Comparison of ENCODE assay signal across 1 fruit fly cellular context in genomic region chrX:5061989-5062388, dm6.
A peak's percentile ranks its signal among the peaks of the same experiment; 100 is the strongest.
TF ChIP-seq lines count a peak whose summit lies in the region.

No protein-coding gene starts in this region.

TF ChIP-seq in whole organism, embryonic, 481 proteins besides CTCF, POLR2A, EP300 and RAD21 (continued from another document and continues in another):
- TF ChIP-seq CG10321 (GFP tag; IDR thresholded peaks at IDR 0.05; lab: Robert Waterston, UW) (no peak), ato (GFP tag; IDR thresholded peaks at IDR 0.05; lab: Robert Waterston, UW; ENCODE audit: partially characterized antibody) (no peak), CG18476 (GFP tag; optimal IDR thresholded peaks at IDR 0.05; lab: Kevin White, UChicago) (no peak), gro (GFP tag; optimal IDR thresholded peaks at IDR 0.05; lab: Kevin White, UChicago) (no peak), btn (GFP tag; optimal IDR thresholded peaks at IDR 0.05; lab: Kevin White, UChicago) (no peak), CrebB (tag; optimal IDR thresholded peaks at IDR 0.05; lab: Kevin White, UChicago) (no peak), CG3281 (GFP tag; optimal IDR thresholded peaks at IDR 0.05; lab: Kevin White, UChicago) (no peak), Xrp1 (GFP tag; IDR thresholded peaks at IDR 0.05; lab: Robert Waterston, UW) (peak; percentile 47; the same call in 1 of the 2 replicates), Fer2 (tag; optimal IDR thresholded peaks at IDR 0.05; lab: Kevin White, UChicago) (no peak), wor (GFP tag; IDR thresholded peaks at IDR 0.05; lab: Robert Waterston, UW) (no peak), luna (GFP tag; optimal IDR thresholded peaks at IDR 0.05; lab: Kevin White, UChicago) (no peak), phol (tag; optimal IDR thresholded peaks at IDR 0.05; lab: Kevin White, UChicago) (peak; percentile 14), CG31224 (GFP tag; IDR thresholded peaks at IDR 0.05; lab: Robert Waterston, UW) (no peak), CG7357 (GFP tag; IDR thresholded peaks at IDR 0.05; lab: Robert Waterston, UW) (no peak), insv (GFP tag; optimal IDR thresholded peaks at IDR 0.05; lab: Kevin White, UChicago) (no peak), zfh2 (GFP tag; optimal IDR thresholded peaks at IDR 0.05; lab: Kevin White, UChicago) (no peak), bcd (GFP tag; optimal IDR thresholded peaks at IDR 0.05; lab: Kevin White, UChicago) (no peak), z (GFP tag; IDR thresholded peaks at IDR 0.05; lab: Robert Waterston, UW) (no peak), Deaf1 (tag; optimal IDR thresholded peaks at IDR 0.05; lab: Kevin White, UChicago) (no peak), CG14710 (tag; optimal IDR thresholded peaks at IDR 0.05; lab: Kevin White, UChicago) (no peak), dmrt99B (tag; optimal IDR thresholded peaks at IDR 0.05; lab: Kevin White, UChicago) (no peak), CG15479 (GFP tag; optimal IDR thresholded peaks at IDR 0.05; lab: Kevin White, UChicago) (no peak), CG4617 (GFP tag; optimal IDR thresholded peaks at IDR 0.05; lab: Kevin White, UChicago; ENCODE audit: borderline replicate concordance) (no peak), D (optimal IDR thresholded peaks at IDR 0.05; lab: Kevin White, UChicago) (no peak), D (GFP tag; optimal IDR thresholded peaks at IDR 0.05; lab: Kevin White, UChicago) (no peak), CG1602 (GFP tag; optimal IDR thresholded peaks at IDR 0.05; lab: Kevin White, UChicago) (no peak), CoRest (tag; optimal IDR thresholded peaks at IDR 0.05; lab: Kevin White, UChicago) (no peak), dati (GFP tag; IDR thresholded peaks at IDR 0.05; lab: Robert Waterston, UW) (no peak), hbn (GFP tag; IDR thresholded peaks at IDR 0.05; lab: Robert Waterston, UW; ENCODE audit: partially characterized antibody) (no peak), CG1529 (GFP tag; optimal IDR thresholded peaks at IDR 0.05; lab: Kevin White, UChicago) (no peak), cato (GFP tag; optimal IDR thresholded peaks at IDR 0.05; lab: Kevin White, UChicago; ENCODE audit: borderline replicate concordance) (no peak), CG12744 (GFP tag; optimal IDR thresholded peaks at IDR 0.05; lab: Kevin White, UChicago) (no peak), caup (GFP tag; optimal IDR thresholded peaks at IDR 0.05; lab: Kevin White, UChicago; ENCODE audit: severe bottlenecking) (no peak), CG13894 (tag; optimal IDR thresholded peaks at IDR 0.05; lab: Kevin White, UChicago) (no peak), kay (GFP tag; optimal IDR thresholded peaks at IDR 0.05; lab: Kevin White, UChicago) (no peak), ftz-f1 (GFP tag; optimal IDR thresholded peaks at IDR 0.05; lab: Kevin White, UChicago) (no peak), gsb-n (tag; optimal IDR thresholded peaks at IDR 0.05; lab: Kevin White, UChicago) (no peak), Aef1 (GFP tag; IDR thresholded peaks at IDR 0.05; lab: Robert Waterston, UW) (no peak), tup (GFP tag; optimal IDR thresholded peaks at IDR 0.05; lab: Kevin White, UChicago) (no peak), Drgx (GFP tag; IDR thresholded peaks at IDR 0.05; lab: Robert Waterston, UW) (no peak), Eip74EF (GFP tag; optimal IDR thresholded peaks at IDR 0.05; lab: Kevin White, UChicago) (no peak), sc (optimal IDR thresholded peaks at IDR 0.05; lab: Kevin White, UChicago) (no peak), sc (GFP tag; optimal IDR thresholded peaks at IDR 0.05; lab: Kevin White, UChicago) (no peak), sisA (GFP tag; IDR thresholded peaks at IDR 0.05; lab: Robert Waterston, UW) (no peak), HLH54F (GFP tag; optimal IDR thresholded peaks at IDR 0.05; lab: Kevin White, UChicago) (no peak), dimm (GFP tag; IDR thresholded peaks at IDR 0.05; lab: Robert Waterston, UW) (no peak), Opbp (GFP tag; IDR thresholded peaks at IDR 0.05; lab: Robert Waterston, UW; ENCODE audit: partially characterized antibody) (no peak), CG17361 (GFP tag; IDR thresholded peaks at IDR 0.05; lab: Robert Waterston, UW) (no peak), CG4707 (GFP tag; optimal IDR thresholded peaks at IDR 0.05; lab: Kevin White, UChicago) (no peak), Adf1 (GFP tag; IDR thresholded peaks at IDR 0.05; lab: Robert Waterston, UW) (no peak), CG8089 (GFP tag; optimal IDR thresholded peaks at IDR 0.05; lab: Kevin White, UChicago) (no peak), CG18764 (GFP tag; optimal IDR thresholded peaks at IDR 0.05; lab: Kevin White, UChicago) (no peak), CG8290 (GFP tag; optimal IDR thresholded peaks at IDR 0.05; lab: Kevin White, UChicago) (no peak), CG8290 (tag; optimal IDR thresholded peaks at IDR 0.05; lab: Kevin White, UChicago) (no peak), Hmr (GFP tag; optimal IDR thresholded peaks at IDR 0.05; lab: Kevin White, UChicago) (no peak), Kr (GFP tag; optimal IDR thresholded peaks at IDR 0.05; lab: Kevin White, UChicago) (no peak), crol (GFP tag; IDR thresholded peaks at IDR 0.05; lab: Robert Waterston, UW) (no peak), CG12659 (GFP tag; optimal IDR thresholded peaks at IDR 0.05; lab: Kevin White, UChicago) (no peak), danr (GFP tag; IDR thresholded peaks at IDR 0.05; lab: Robert Waterston, UW) (no peak), CG4854 (GFP tag; optimal IDR thresholded peaks at IDR 0.05; lab: Kevin White, UChicago) (no peak), CG10565 (GFP tag; optimal IDR thresholded peaks at IDR 0.05; lab: Kevin White, UChicago) (no peak), CG11696 (GFP tag; IDR thresholded peaks at IDR 0.05; lab: Robert Waterston, UW) (no peak), CG18011 (GFP tag; optimal IDR thresholded peaks at IDR 0.05; lab: Kevin White, UChicago) (no peak), CG9437 (GFP tag; optimal IDR thresholded peaks at IDR 0.05; lab: Kevin White, UChicago) (no peak), org-1 (GFP tag; optimal IDR thresholded peaks at IDR 0.05; lab: Kevin White, UChicago) (no peak), sens-2 (GFP tag; IDR thresholded peaks at IDR 0.05; lab: Robert Waterston, UW) (no peak), h (optimal IDR thresholded peaks at IDR 0.05; lab: Kevin White, UChicago) (no peak), shn (GFP tag; optimal IDR thresholded peaks at IDR 0.05; lab: Kevin White, UChicago) (no peak), ham (GFP tag; IDR thresholded peaks at IDR 0.05; lab: Robert Waterston, UW) (no peak), bab2 (GFP tag; optimal IDR thresholded peaks at IDR 0.05; lab: Kevin White, UChicago) (no peak), Usf (GFP tag; optimal IDR thresholded peaks at IDR 0.05; lab: Kevin White, UChicago) (no peak), CG15514 (GFP tag; optimal IDR thresholded peaks at IDR 0.05; lab: Kevin White, UChicago) (no peak), CG1603 (tag; optimal IDR thresholded peaks at IDR 0.05; lab: Kevin White, UChicago) (no peak), CG15696 (tag; optimal IDR thresholded peaks at IDR 0.05; lab: Kevin White, UChicago) (no peak), HHEX (GFP tag; optimal IDR thresholded peaks at IDR 0.05; lab: Kevin White, UChicago) (no peak), mld (GFP tag; IDR thresholded peaks at IDR 0.05; lab: Robert Waterston, UW; ENCODE audit: partially characterized antibody) (no peak), ERR (GFP tag; optimal IDR thresholded peaks at IDR 0.05; lab: Kevin White, UChicago) (no peak), fru (optimal IDR thresholded peaks at IDR 0.05; lab: Kevin White, UChicago) (no peak), Neu2 (GFP tag; optimal IDR thresholded peaks at IDR 0.05; lab: Kevin White, UChicago; ENCODE audit: borderline replicate concordance) (no peak), CG2889 (GFP tag; IDR thresholded peaks at IDR 0.05; lab: Robert Waterston, UW) (no peak), slp2 (GFP tag; optimal IDR thresholded peaks at IDR 0.05; lab: Kevin White, UChicago) (no peak), Asciz (GFP tag; optimal IDR thresholded peaks at IDR 0.05; lab: Kevin White, UChicago) (no peak), CG7556 (GFP tag; optimal IDR thresholded peaks at IDR 0.05; lab: Kevin White, UChicago) (peak; percentile 16), Oaz (GFP tag; IDR thresholded peaks at IDR 0.05; lab: Robert Waterston, UW) (no peak), vvl (GFP tag; IDR thresholded peaks at IDR 0.05; lab: Robert Waterston, UW) (no peak), CG15601 (tag; optimal IDR thresholded peaks at IDR 0.05; lab: Kevin White, UChicago) (no peak), Fer1 (GFP tag; optimal IDR thresholded peaks at IDR 0.05; lab: Kevin White, UChicago) (no peak), scrt (GFP tag; optimal IDR thresholded peaks at IDR 0.05; lab: Kevin White, UChicago) (no peak), GATAe (GFP tag; conservative IDR thresholded peaks at IDR 0.05; lab: Robert Waterston, UW) (no peak), chm (GFP tag; IDR thresholded peaks at IDR 0.05; lab: Robert Waterston, UW) (no peak), CG11560 (tag; IDR thresholded peaks at IDR 0.05; lab: Robert Waterston, UW) (no peak), CG3065 (GFP tag; optimal IDR thresholded peaks at IDR 0.05; lab: Kevin White, UChicago) (no peak), tio (GFP tag; optimal IDR thresholded peaks at IDR 0.05; lab: Kevin White, UChicago) (no peak), lov (optimal IDR thresholded peaks at IDR 0.05; lab: Kevin White, UChicago) (no peak), lov (GFP tag; IDR thresholded peaks at IDR 0.05; lab: Robert Waterston, UW) (no peak), gcm (GFP tag; optimal IDR thresholded peaks at IDR 0.05; lab: Kevin White, UChicago) (no peak), CG30431 (GFP tag; optimal IDR thresholded peaks at IDR 0.05; lab: Kevin White, UChicago) (no peak), gce (GFP tag; IDR thresholded peaks at IDR 0.05; lab: Robert Waterston, UW) (0 out of 3 replicates have a peak, but pooled peaks have one; percentile 15), gfzf (GFP tag; optimal IDR thresholded peaks at IDR 0.05; lab: Kevin White, UChicago) (no peak), bsh (GFP tag; optimal IDR thresholded peaks at IDR 0.05; lab: Kevin White, UChicago) (peak in 1 of 2 experiments; percentile 30), NFAT (GFP tag; IDR thresholded peaks at IDR 0.05; lab: Robert Waterston, UW) (no peak), CG31388 (GFP tag; optimal IDR thresholded peaks at IDR 0.05; lab: Kevin White, UChicago) (no peak), ttk (GFP tag; IDR thresholded peaks at IDR 0.05; lab: Robert Waterston, UW) (no peak), CG9876 (GFP tag; optimal IDR thresholded peaks at IDR 0.05; lab: Kevin White, UChicago) (no peak), CG11085 (GFP tag; IDR thresholded peaks at IDR 0.05; lab: Robert Waterston, UW) (no peak), Hmx (GFP tag; optimal IDR thresholded peaks at IDR 0.05; lab: Kevin White, UChicago) (no peak), CG17328 (GFP tag; IDR thresholded peaks at IDR 0.05; lab: Robert Waterston, UW) (no peak), MESR4 (GFP tag; optimal IDR thresholded peaks at IDR 0.05; lab: Kevin White, UChicago) (no peak), CG13775 (GFP tag; optimal IDR thresholded peaks at IDR 0.05; lab: Kevin White, UChicago) (no peak), hb (GFP tag; IDR thresholded peaks at IDR 0.05; lab: Robert Waterston, UW; ENCODE audit: partially characterized antibody) (no peak), CG12236 (GFP tag; optimal IDR thresholded peaks at IDR 0.05; lab: Kevin White, UChicago) (no peak), pnt (GFP tag; optimal IDR thresholded peaks at IDR 0.05; lab: Kevin White, UChicago) (no peak), CG34224 (GFP tag; IDR thresholded peaks at IDR 0.05; lab: Robert Waterston, UW; ENCODE audit: partially characterized antibody) (no peak), dpn (GFP tag; optimal IDR thresholded peaks at IDR 0.05; lab: Kevin White, UChicago) (peak in 1 of 2 experiments; percentile 27), CG17612 (GFP tag; IDR thresholded peaks at IDR 0.05; lab: Robert Waterston, UW) (no peak), CG10654 (GFP tag; optimal IDR thresholded peaks at IDR 0.05; lab: Kevin White, UChicago) (no peak), lmd (GFP tag; IDR thresholded peaks at IDR 0.05; lab: Robert Waterston, UW) (no peak), CG11093 (GFP tag; IDR thresholded peaks at IDR 0.05; lab: Robert Waterston, UW) (no peak), CG9797 (GFP tag; optimal IDR thresholded peaks at IDR 0.05; lab: Kevin White, UChicago) (no peak), CG3838 (GFP tag; optimal IDR thresholded peaks at IDR 0.05; lab: Kevin White, UChicago) (no peak), Chrac-16 (GFP tag; optimal IDR thresholded peaks at IDR 0.05; lab: Kevin White, UChicago) (no peak), jigr1 (GFP tag; IDR thresholded peaks at IDR 0.05; lab: Robert Waterston, UW) (no peak), Ets97D (GFP tag; optimal IDR thresholded peaks at IDR 0.05; lab: Kevin White, UChicago) (no peak), aop (GFP tag; IDR thresholded peaks at IDR 0.05; lab: Robert Waterston, UW) (no peak), ro (GFP tag; IDR thresholded peaks at IDR 0.05; lab: Robert Waterston, UW) (no peak), CG7839 (tag; optimal IDR thresholded peaks at IDR 0.05; lab: Kevin White, UChicago) (peak; percentile 36), sens (GFP tag; lab: Kevin White, UChicago) (peak; percentile 86), trh (GFP tag; optimal IDR thresholded peaks at IDR 0.05; lab: Kevin White, UChicago) (no peak), CG13123 (GFP tag; optimal IDR thresholded peaks at IDR 0.05; lab: Kevin White, UChicago) (no peak), CG16863 (GFP tag; optimal IDR thresholded peaks at IDR 0.05; lab: Kevin White, UChicago) (no peak), CG14965 (GFP tag; optimal IDR thresholded peaks at IDR 0.05; lab: Kevin White, UChicago; ENCODE audit: borderline replicate concordance) (no peak), Sry-δ (GFP tag; optimal IDR thresholded peaks at IDR 0.05; lab: Kevin White, UChicago) (no peak), Six4 (GFP tag; optimal IDR thresholded peaks at IDR 0.05; lab: Kevin White, UChicago) (no peak), al (GFP tag; IDR thresholded peaks at IDR 0.05; lab: Robert Waterston, UW) (0 out of 2 replicates have a peak, but pooled peaks have one; percentile 23), ab (GFP tag; optimal IDR thresholded peaks at IDR 0.05; lab: Kevin White, UChicago) (no peak), lab (GFP tag; optimal IDR thresholded peaks at IDR 0.05; lab: Kevin White, UChicago) (no peak), CG32532 (GFP tag; IDR thresholded peaks at IDR 0.05; lab: Robert Waterston, UW) (no peak; the same call in 1 of the 2 replicates), unc-4 (GFP tag; IDR thresholded peaks at IDR 0.05; lab: Robert Waterston, UW; ENCODE audit: partially characterized antibody) (no peak), CG6175 (GFP tag; IDR thresholded peaks at IDR 0.05; lab: Robert Waterston, UW) (no peak)
